Fruit fly (Drosophila melanogaster): ENCODE data around the gene CG15172.

Gene CG15172

DNA sequence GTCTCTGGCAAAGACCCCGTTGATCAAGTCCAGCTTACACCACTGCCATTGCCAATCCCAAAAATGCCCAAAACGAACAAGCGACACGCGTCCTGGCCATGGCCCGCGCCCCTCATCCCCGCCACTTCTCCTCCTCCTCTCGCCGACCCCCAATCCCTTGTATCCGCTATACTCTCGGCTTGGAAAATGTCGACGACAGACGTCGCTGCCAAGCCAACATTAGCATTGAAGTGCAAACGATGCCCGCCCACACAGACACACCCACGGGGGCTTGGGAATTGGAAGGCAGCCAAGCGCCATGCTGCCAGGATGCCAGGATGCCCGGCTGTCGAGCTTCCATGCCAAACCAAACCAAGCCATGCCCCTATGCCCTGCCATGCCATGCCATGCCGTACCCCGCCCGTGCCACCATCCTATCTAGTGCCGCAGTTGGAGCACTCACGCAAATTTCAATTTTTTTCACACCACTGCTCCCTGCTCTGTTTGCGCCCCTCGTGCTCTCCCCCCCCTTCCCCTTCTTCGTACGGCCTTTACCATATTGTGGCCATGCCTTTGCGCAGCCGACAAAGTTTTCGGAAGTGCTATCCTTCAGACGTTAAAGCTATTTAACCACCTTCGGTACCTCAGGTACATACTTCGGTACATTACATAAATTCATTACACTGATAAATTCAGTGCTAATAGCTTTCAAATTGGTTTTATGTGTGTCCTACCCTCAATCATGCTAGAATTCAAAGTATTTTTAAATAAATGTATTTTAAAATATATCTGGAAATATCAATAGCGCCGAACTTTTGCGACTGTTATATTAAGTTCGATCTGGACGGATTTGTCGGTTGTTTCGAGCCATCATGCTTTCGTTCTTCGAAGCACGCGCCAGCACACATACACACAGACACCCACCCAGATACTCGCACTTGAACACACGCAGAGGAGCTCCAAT lies 668 bp upstream of the CG15172 start:
- TF ChIP-seq dm (GFP tag; optimal IDR thresholded peaks at IDR 0.05) (no peak), ssp (GFP tag; IDR thresholded peaks at IDR 0.05) (peak; percentile 51), sna (GFP tag; IDR thresholded peaks at IDR 0.05; ENCODE audit: partially characterized antibody) (no peak), CG7786 (GFP tag; optimal IDR thresholded peaks at IDR 0.05) (no peak), Six4 (GFP tag; optimal IDR thresholded peaks at IDR 0.05) (peak; percentile 1), CG9215 (GFP tag; IDR thresholded peaks at IDR 0.05) (peak; percentile 49; the same call in 1 of the 2 replicates), CG12391 (tag; optimal IDR thresholded peaks at IDR 0.05) (peak; percentile 86), schlank (tag; optimal IDR thresholded peaks at IDR 0.05) (peak; percentile 31), chm (GFP tag; IDR thresholded peaks at IDR 0.05) (no peak), CG16779 (GFP tag; IDR thresholded peaks at IDR 0.05) (no peak), CG6791 (GFP tag; IDR thresholded peaks at IDR 0.05; ENCODE audit: partially characterized antibody) (no peak), CG4854 (GFP tag; optimal IDR thresholded peaks at IDR 0.05) (peak; percentile 17), CG8089 (GFP tag; optimal IDR thresholded peaks at IDR 0.05) (peak; percentile 13), br (optimal IDR thresholded peaks at IDR 0.05) (no peak), trem (tag; optimal IDR thresholded peaks at IDR 0.05) (peak; percentile 9), Elba2 (GFP tag; optimal IDR thresholded peaks at IDR 0.05) (no peak), CG5180 (GFP tag; optimal IDR thresholded peaks at IDR 0.05) (peak; percentile 58), shn (GFP tag; optimal IDR thresholded peaks at IDR 0.05) (peak; percentile 49), CG17361 (GFP tag; IDR thresholded peaks at IDR 0.05) (peak; percentile 88), CG18011 (GFP tag; optimal IDR thresholded peaks at IDR 0.05) (peak; percentile 50), Deaf1 (tag; optimal IDR thresholded peaks at IDR 0.05) (peak; percentile 63), CG14667 (GFP tag; IDR thresholded peaks at IDR 0.05) (peak; percentile 36), fd3F (GFP tag; optimal IDR thresholded peaks at IDR 0.05) (peak; percentile 80), Nf-YB (GFP tag; optimal IDR thresholded peaks at IDR 0.05) (peak; percentile 58), H2.0 (GFP tag; IDR thresholded peaks at IDR 0.05) (no peak; the same call in 1 of the 2 replicates), CG2199 (GFP tag; IDR thresholded peaks at IDR 0.05) (0 out of 3 replicates have a peak, but pooled peaks have one; percentile 43), CG2120 (GFP tag; optimal IDR thresholded peaks at IDR 0.05) (peak; percentile 76), wdn (GFP tag; IDR thresholded peaks at IDR 0.05) (peak; percentile 47; the same call in 1 of the 2 replicates), CG43689 (GFP tag; IDR thresholded peaks at IDR 0.05) (peak; percentile 31; the same call in 1 of the 2 replicates), Ssrp (tag; optimal IDR thresholded peaks at IDR 0.05) (peak; percentile 77), Dbx (GFP tag; IDR thresholded peaks at IDR 0.05) (peak; percentile 69; the same call in 2 of the 3 replicates), CG6683 (GFP tag; optimal IDR thresholded peaks at IDR 0.05) (peak; percentile 63), CG7928 (GFP tag; optimal IDR thresholded peaks at IDR 0.05) (peak; percentile 26), Camta (GFP tag; optimal IDR thresholded peaks at IDR 0.05) (no peak), CG12659 (GFP tag; optimal IDR thresholded peaks at IDR 0.05) (peak; percentile 85), CG17802 (tag; optimal IDR thresholded peaks at IDR 0.05) (peak; percentile 16), pum (GFP tag; optimal IDR thresholded peaks at IDR 0.05) (peak; percentile 35), CG3065 (GFP tag; optimal IDR thresholded peaks at IDR 0.05) (no peak), tin (GFP tag; optimal IDR thresholded peaks at IDR 0.05) (peak; percentile 62), CG8478 (optimal IDR thresholded peaks at IDR 0.05) (no peak), cg (GFP tag; optimal IDR thresholded peaks at IDR 0.05) (peak; percentile 31), CG14441 (GFP tag; IDR thresholded peaks at IDR 0.05) (no peak), slou (GFP tag; optimal IDR thresholded peaks at IDR 0.05) (peak; percentile 27), maf-S (GFP tag; optimal IDR thresholded peaks at IDR 0.05) (no peak), crc (GFP tag; optimal IDR thresholded peaks at IDR 0.05) (no peak), CG9932 (GFP tag; IDR thresholded peaks at IDR 0.05) (peak; percentile 62), CG34422 (GFP tag; IDR thresholded peaks at IDR 0.05) (0 out of 3 replicates have a peak, but pooled peaks have one; percentile 22), CG11456 (GFP tag; IDR thresholded peaks at IDR 0.05) (peak; percentile 65), CG14965 (GFP tag; optimal IDR thresholded peaks at IDR 0.05; ENCODE audit: borderline replicate concordance) (no peak)
